Fruit fly (Drosophila melanogaster) whole organism, pupa: Measurements from ENCODE around the gene CG14960.
A peak's percentile ranks its signal among the peaks of the same experiment; 100 is the strongest.

Experiments
- CG10348 ChIP-seq: fragments of 200-800 bp; sonication (Bioruptor generic); IDR thresholded peaks from 2 replicates; pipeline ENCODE4 v1.3.6; 2022; ENCODE audit warnings: missing biosample characterization, missing genetic modification characterization
- CG12605 ChIP-seq: fragments of 200-800 bp; sonication (Bioruptor generic); IDR thresholded peaks from 2 replicates; pipeline ENCODE4 v1.3.6; 2022; ENCODE audit warnings: missing biosample characterization, missing genetic modification characterization
- CG13204 ChIP-seq: fragments of 200-800 bp; sonication (Bioruptor generic); optimal IDR thresholded peaks from 2 replicates; lab custom pipeline; 2018; ENCODE audit warnings: missing biosample characterization, mild to moderate bottlenecking, missing genetic modification characterization, moderate library complexity
- CG14655 ChIP-seq: fragments of 200-800 bp; sonication (Bioruptor generic); optimal IDR thresholded peaks from 3 replicates; lab custom pipeline; 2017; ENCODE audit warnings: mild to moderate bottlenecking, missing biosample characterization, missing genetic modification reagents, missing genetic modification characterization
- CG15710 ChIP-seq: fragments of 200-800 bp; sonication (Bioruptor generic); optimal IDR thresholded peaks from 2 replicates; lab custom pipeline; 2018; ENCODE audit warnings: missing biosample characterization, mild to moderate bottlenecking, missing genetic modification characterization, moderate library complexity
- CG17806 ChIP-seq: fragments of 200-800 bp; sonication (Bioruptor generic); optimal IDR thresholded peaks from 2 replicates; lab custom pipeline; 2018; ENCODE audit warnings: missing biosample characterization, mild to moderate bottlenecking, missing genetic modification characterization, moderate library complexity
- CG32121 ChIP-seq: fragments of 200-800 bp; sonication (Bioruptor generic); IDR thresholded peaks from 2 replicates; pipeline ENCODE4 v1.3.6; 2022; ENCODE audit warnings: missing biosample characterization, missing genetic modification characterization
- CG34367 ChIP-seq: fragments of 200-800 bp; sonication (Bioruptor generic); optimal IDR thresholded peaks from 2 replicates; lab custom pipeline; 2018; ENCODE audit warnings: missing biosample characterization, mild to moderate bottlenecking, missing genetic modification characterization
- CG4496 ChIP-seq: fragments of 200-800 bp; sonication (Bioruptor generic); IDR thresholded peaks from 3 replicates; pipeline ENCODE4 v1.3.6; 2022; ENCODE audit warnings: missing biosample characterization, missing genetic modification characterization
- CG8159 ChIP-seq: fragments of 200-800 bp; sonication (Bioruptor generic); optimal IDR thresholded peaks from 3 replicates; lab custom pipeline; 2018; ENCODE audit warnings: missing biosample characterization, mild to moderate bottlenecking, missing genetic modification characterization, moderate library complexity
- CG8301 ChIP-seq: fragments of 200-800 bp; sonication (Bioruptor generic); optimal IDR thresholded peaks from 2 replicates; lab custom pipeline; 2018; ENCODE audit warnings: missing biosample characterization, mild to moderate bottlenecking, missing genetic modification characterization
- CG9948 ChIP-seq: fragments of 200-800 bp; sonication (Bioruptor generic); optimal IDR thresholded peaks from 2 replicates; lab custom pipeline; 2018; ENCODE audit warnings: missing biosample characterization, mild to moderate bottlenecking, missing genetic modification characterization, moderate library complexity
- D1 ChIP-seq: fragments of 200-800 bp; sonication (Bioruptor generic); optimal IDR thresholded peaks from 2 replicates; lab custom pipeline; 2018; ENCODE audit warnings: missing biosample characterization, mild to moderate bottlenecking, missing genetic modification characterization, moderate library complexity
- EcR ChIP-seq: fragments of 200-800 bp; sonication (Bioruptor generic); optimal IDR thresholded peaks from 3 replicates; lab custom pipeline; 2019; ENCODE audit warnings: missing biosample characterization, missing genetic modification characterization, mild to moderate bottlenecking, moderate library complexity, missing genetic modification reagents
- Ets98B ChIP-seq: fragments of 200-800 bp; sonication (Bioruptor generic); IDR thresholded peaks from 2 replicates; pipeline ENCODE4 v1.3.6; 2022; ENCODE audit warnings: missing biosample characterization, missing genetic modification characterization
- Pif1A ChIP-seq: fragments of 200-800 bp; sonication (Bioruptor generic); optimal IDR thresholded peaks from 3 replicates; lab custom pipeline; 2016; ENCODE audit warnings: missing biosample characterization, missing genetic modification characterization
- Pif1B ChIP-seq: fragments of 200-800 bp; sonication (Bioruptor generic); optimal IDR thresholded peaks from 3 replicates; lab custom pipeline; 2016; ENCODE audit warnings: missing biosample characterization, missing genetic modification characterization
- Snoo ChIP-seq: fragments of 200-800 bp; sonication (Bioruptor generic); optimal IDR thresholded peaks from 3 replicates; lab custom pipeline; 2017; ENCODE audit warnings: missing biosample characterization, mild to moderate bottlenecking, missing genetic modification characterization, inconsistent platforms
- fd96Ca ChIP-seq: fragments of 200-800 bp; sonication (Bioruptor generic); IDR thresholded peaks from 3 replicates; pipeline ENCODE4 v1.3.6; 2022; ENCODE audit warnings: missing biosample characterization, missing genetic modification characterization
- gl ChIP-seq: fragments of 200-800 bp; sonication (Bioruptor generic); optimal IDR thresholded peaks from 2 replicates; lab custom pipeline; 2018; ENCODE audit warnings: missing biosample characterization, mild to moderate bottlenecking, missing genetic modification characterization
- rn ChIP-seq: fragments of 200-800 bp; sonication (Bioruptor generic); IDR thresholded peaks from 2 replicates; pipeline ENCODE4 v1.3.6; 2022; ENCODE audit warnings: missing biosample characterization, missing genetic modification characterization

CG14960 gene

DNA sequence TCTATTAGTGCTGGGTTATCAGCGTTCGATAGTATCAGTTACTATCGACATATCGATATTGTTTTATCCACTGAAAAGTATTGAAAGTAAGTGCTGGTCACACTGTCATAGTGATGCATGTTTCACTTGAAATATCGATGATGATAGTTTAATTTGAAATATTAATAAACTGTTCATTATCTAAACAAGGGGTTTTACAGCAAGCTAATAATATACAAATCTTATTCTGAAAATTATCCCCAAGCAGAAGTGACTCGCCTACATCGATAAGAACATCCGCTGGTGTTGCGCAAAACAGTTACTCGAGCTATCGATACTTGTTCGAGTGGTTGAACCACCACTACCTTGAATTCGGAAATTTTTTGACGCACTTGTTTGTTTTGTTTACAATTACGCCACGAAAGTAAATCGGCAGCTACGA lies 48.4 kb downstream of the CG14960 start, which contains the start of the genes PIG-C, CG12016 and Dpm2:
Gene PIG-C (minus strand): TSS at position 10 of the 421 bp plus-strand sequence.
Gene CG12016 (plus strand): TSS at position 333 of the 421 bp plus-strand sequence.
Gene Dpm2 (plus strand): TSS at position 333 of the 421 bp plus-strand sequence.
- no peak for TF ChIP-seq CG9948 (tag; lab: Kevin White, UChicago)
- peak; percentile 8 for TF ChIP-seq CG8301 (tag; lab: Kevin White, UChicago)
- TF ChIP-seq Snoo = peak; percentile 20
- TF ChIP-seq Pif1A (GFP tag; lab: Kevin White, UChicago) = no peak
- no peak for TF ChIP-seq CG8159
- TF ChIP-seq fd96Ca = no peak
- no peak for TF ChIP-seq CG14655
- TF ChIP-seq CG13204 (GFP tag; lab: Kevin White, UChicago) = no peak
- TF ChIP-seq CG32121 (GFP tag; lab: Robert Waterston, UW) = peak; percentile 47; the same call in 1 of the 2 replicates
- no peak for TF ChIP-seq EcR
- TF ChIP-seq rn = no peak
- TF ChIP-seq CG34367 = peak; percentile 25
- peak; percentile 13 for TF ChIP-seq CG17806
- TF ChIP-seq Ets98B = no peak; the same call in 1 of the 2 replicates
- no peak for TF ChIP-seq CG12605 (GFP tag; lab: Robert Waterston, UW)
- TF ChIP-seq gl (tag; lab: Kevin White, UChicago) = no peak
- peak; percentile 48 for TF ChIP-seq CG15710 (tag; lab: Kevin White, UChicago)
- TF ChIP-seq CG10348 (GFP tag; lab: Robert Waterston, UW) = no peak
- peak; percentile 66; the same call in 1 of the 3 replicates for TF ChIP-seq CG4496 (GFP tag; lab: Robert Waterston, UW)
- TF ChIP-seq Pif1B = no peak

DNA sequence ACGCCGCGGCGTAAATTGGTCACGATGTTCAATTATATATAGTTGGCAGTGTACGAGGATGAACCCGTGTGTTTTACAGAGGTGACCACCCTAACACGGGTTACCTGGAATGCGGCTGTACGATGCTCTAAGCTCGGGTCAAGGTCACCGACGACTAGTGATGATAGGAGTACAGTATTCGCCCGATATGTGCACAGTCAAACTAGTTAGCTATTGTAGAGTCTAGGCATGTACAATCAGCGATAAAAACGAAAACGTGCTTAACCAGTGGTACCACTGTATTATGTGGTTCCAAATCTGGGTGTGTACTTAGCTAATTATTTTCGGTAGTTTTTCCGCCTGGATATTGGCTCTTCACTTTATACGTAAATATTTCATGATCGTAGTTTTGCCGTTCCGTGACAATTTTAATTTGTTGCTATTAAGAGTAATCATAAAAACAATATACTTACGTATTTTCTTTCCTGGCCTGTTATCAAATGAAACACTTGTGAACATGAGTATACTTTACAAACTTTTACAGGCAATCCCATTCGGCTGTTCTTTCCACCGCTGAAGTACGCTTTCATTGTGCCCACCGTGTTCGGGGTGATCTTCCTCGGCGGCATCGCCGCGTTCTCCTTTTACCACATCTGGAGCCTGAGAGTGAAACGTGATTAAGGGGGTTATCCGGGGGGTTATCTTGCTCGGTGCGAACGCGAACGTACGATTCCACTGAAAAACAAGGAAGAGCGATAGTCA lies 49.3 kb downstream of the CG14960 start:
- TF ChIP-seq D1 (tag; lab: Kevin White, UChicago) (no peak), CG14655 (no peak), gl (tag; lab: Kevin White, UChicago) (no peak), CG8159 (peak; percentile 14), fd96Ca (no peak), EcR (peak; percentile 65), CG8301 (tag; lab: Kevin White, UChicago) (peak; percentile 19), CG9948 (tag; lab: Kevin White, UChicago) (peak; percentile 3)

DNA sequence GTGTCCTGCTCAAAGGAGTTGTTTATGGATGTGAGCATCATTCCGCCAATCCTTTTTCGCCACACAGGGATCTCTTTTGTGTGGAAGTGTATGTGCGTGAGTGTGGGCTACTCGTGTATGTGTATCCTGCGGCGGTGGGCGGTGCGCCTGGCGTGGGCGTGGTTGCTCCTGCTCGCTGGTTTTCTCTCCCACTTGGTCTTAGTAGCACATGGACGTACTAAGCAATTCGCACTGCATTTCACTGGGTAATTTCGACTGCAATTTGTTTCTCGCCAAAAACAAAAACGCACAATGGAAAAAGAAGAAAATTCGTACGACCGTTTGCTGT lies 54.7 kb downstream of the CG14960 start:
- TF ChIP-seq rn (no peak), Snoo (no peak), CG17806 (no peak), gl (tag; lab: Kevin White, UChicago) (no peak), CG8159 (no peak), Ets98B (no peak), Pif1A (GFP tag; lab: Kevin White, UChicago) (no peak), CG13204 (GFP tag; lab: Kevin White, UChicago) (no peak), CG15710 (tag; lab: Kevin White, UChicago) (no peak), Pif1B (no peak), CG14655 (no peak)
